Fruit fly (Drosophila melanogaster) Kc167 (cell line): ENCODE measurements around the gene COX7B.

Experiments
- Sin3A ChIP-seq: fragments of >200 bp; optimal IDR thresholded peaks from 2 replicates; lab custom pipeline; 2018; ENCODE audit warnings: missing external identifiers
- psq ChIP-seq: fragments of >200 bp; optimal IDR thresholded peaks from 2 replicates; lab custom pipeline; 2017; ENCODE audit warnings: missing external identifiers

dm6 chr3L:17383714-17384113 is 41.6 kb upstream of the COX7B start:
- TF ChIP-seq Sin3A (lab: Kevin White, UChicago), result no peak
- TF ChIP-seq psq (lab: Kevin White, UChicago), result no peak
